Worm (Caenorhabditis elegans) whole organism, late embryonic: Measurements from ENCODE around the gene zfp-1.

Experiments used
- ceh-45 ChIP-seq: fragments of 200-800 bp; sonication (Bioruptor generic); IDR thresholded peaks from 2 replicates; pipeline ENCODE4 v1.3.6; 2022; ENCODE audit warnings: missing genetic modification reagents, missing genetic modification characterization, missing compliant biosample characterization
- hlh-15 ChIP-seq: sonication (generic microtip); optimal IDR thresholded peaks from 2 replicates; lab custom pipeline; 2016; ENCODE audit warnings: missing genetic modification characterization, missing compliant biosample characterization
- unc-42 ChIP-seq: sonication (generic microtip); optimal IDR thresholded peaks from 2 replicates; lab custom pipeline; 2016; ENCODE audit warnings: missing genotype, missing genetic modification characterization, missing compliant biosample characterization

- TF ChIP-seq unc-42 (tag; lab: Kevin White, UChicago) (no peak), ceh-45 (no peak), hlh-15 (tag; lab: Kevin White, UChicago) (no peak)
Observed at ce11 chrIII:8847722-8848121, 56.4 kb downstream of the zfp-1 start.
